Worm (Caenorhabditis elegans) whole organism, L1 larva: Measurements from ENCODE around the gene F28F9.2.

ENCODE experiments used
- aly-2 ChIP-seq: fragments of 150-350 bp; optimal IDR thresholded peaks from 2 replicates; lab custom pipeline; 2014; ENCODE audit warnings: missing biosample characterization, missing genetic modification characterization
- ama-1 ChIP-seq: fragments of 150-350 bp; optimal IDR thresholded peaks from 2 replicates; lab custom pipeline; 2014
- lin-13 ChIP-seq: fragments of 150-350 bp; optimal IDR thresholded peaks from 2 replicates; lab custom pipeline; 2014; ENCODE audit warnings: missing biosample characterization, missing genetic modification reagents, missing genetic modification characterization
- nhr-76 ChIP-seq: sonication (generic microtip); optimal IDR thresholded peaks from 2 replicates; lab custom pipeline; 2017; ENCODE audit warnings: missing biosample characterization, missing genetic modification characterization
- rnt-1 ChIP-seq: sonication (generic microtip); optimal IDR thresholded peaks from 2 replicates; lab custom pipeline; 2016; ENCODE audit warnings: mild to moderate bottlenecking, missing genetic modification characterization, moderate library complexity, missing compliant biosample characterization

DNA sequence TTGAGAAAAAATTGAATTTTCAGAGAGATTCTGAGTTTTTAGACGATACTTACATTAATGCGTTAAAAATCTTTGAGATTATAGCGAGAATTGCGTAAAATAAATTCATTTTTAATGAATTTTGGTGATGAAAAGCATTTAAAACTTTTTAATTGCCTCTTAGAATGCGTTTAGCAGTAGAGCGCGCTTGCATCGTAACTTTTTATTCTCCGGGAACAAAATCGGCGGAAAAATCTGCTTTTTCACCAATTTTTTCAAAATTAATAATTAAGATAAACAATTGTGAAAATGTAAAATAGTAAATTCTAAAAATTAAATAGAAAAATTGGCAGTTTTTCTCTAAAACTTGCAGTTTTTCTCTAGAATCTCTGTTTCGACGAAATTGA, 24.3 kb upstream of the F28F9.2 start:
- TF ChIP-seq nhr-76 (tag; lab: Kevin White, UChicago) (no peak), lin-13 (GFP tag; lab: Kevin White, UChicago) (no peak), ama-1 (lab: Kevin White, UChicago) (no peak), aly-2 (no peak), rnt-1 (tag; lab: Kevin White, UChicago) (no peak)
